Worm (Caenorhabditis elegans): ENCODE results near the gene cyp-13A2.

The cyp-13A2 gene

DNA sequence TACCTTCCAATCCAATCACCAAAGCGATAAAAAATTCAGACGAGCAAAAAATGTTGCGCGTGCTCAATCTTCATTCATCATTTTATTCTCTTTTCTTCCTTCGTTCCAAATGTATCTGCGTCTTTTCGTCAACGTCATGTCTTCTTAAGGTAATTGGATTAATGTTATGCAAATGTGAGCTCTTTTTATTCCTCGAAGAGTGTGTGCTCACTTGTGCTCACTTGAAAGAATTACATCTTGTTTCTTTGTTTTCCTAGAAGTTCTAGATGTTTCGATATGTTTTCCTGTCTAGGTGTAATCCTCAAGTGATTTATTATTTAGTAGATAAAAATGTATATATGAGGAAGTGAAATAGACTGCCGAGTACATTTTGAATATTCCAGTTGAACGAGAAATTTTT is 32.0 kb downstream of the cyp-13A2 start:
- TF ChIP-seq ceh-40 (GFP tag; IDR thresholded peaks at IDR 0.05): no peak
- TF ChIP-seq K12H6.12 (tag; optimal IDR thresholded peaks at IDR 0.05): no peak
- TF ChIP-seq bed-2 (GFP tag; IDR thresholded peaks at IDR 0.05): no peak
- no peak for TF ChIP-seq F23B12.7 (tag; optimal IDR thresholded peaks at IDR 0.05; ENCODE audit: insufficient read depth)
- TF ChIP-seq Y95B8A.8 (GFP tag; IDR thresholded peaks at IDR 0.05): no peak
- TF ChIP-seq Y53G8AR.9 (GFP tag; conservative IDR thresholded peaks at IDR 0.05): no peak
- no peak for TF ChIP-seq T07F8.4 (tag; optimal IDR thresholded peaks at IDR 0.05)
- no peak for TF ChIP-seq attf-5 (GFP tag; optimal IDR thresholded peaks at IDR 0.05)
- TF ChIP-seq nfyb-1 (GFP tag; IDR thresholded peaks at IDR 0.05): no peak
- TF ChIP-seq B0035.1 (tag; optimal IDR thresholded peaks at IDR 0.05): no peak
- TF ChIP-seq madf-3 (GFP tag; IDR thresholded peaks at IDR 0.05): no peak
- no peak for TF ChIP-seq ztf-18 (tag; optimal IDR thresholded peaks at IDR 0.05)
- TF ChIP-seq lin-54 (GFP tag; optimal IDR thresholded peaks at IDR 0.05): no peak

ce11 chrII:9753730-9754129 is 33.7 kb downstream of the cyp-13A2 start, which contains the start of gene ZK1321.1:
ZK1321.1 (plus strand) TSS chrII:9754030.
- TF ChIP-seq atf-7 (tag; optimal IDR thresholded peaks at IDR 0.05): no peak
- no peak for TF ChIP-seq ceh-100 (GFP tag; IDR thresholded peaks at IDR 0.05)
- TF ChIP-seq sptf-2 (GFP tag; optimal IDR thresholded peaks at IDR 0.05): no peak
- no peak for TF ChIP-seq die-1 (tag; optimal IDR thresholded peaks at IDR 0.05)
- no peak for TF ChIP-seq egl-18 (GFP tag; IDR thresholded peaks at IDR 0.05)
- no peak for TF ChIP-seq lin-40 (tag; optimal IDR thresholded peaks at IDR 0.05)
- no peak for TF ChIP-seq sea-2 (GFP tag; IDR thresholded peaks at IDR 0.05)
- no peak for TF ChIP-seq nfya-1 (tag; optimal IDR thresholded peaks at IDR 0.05; ENCODE audit: borderline replicate concordance, insufficient read depth)
- TF ChIP-seq nhr-27 (tag; optimal IDR thresholded peaks at IDR 0.05): no peak
- TF ChIP-seq ama-1 (optimal IDR thresholded peaks at IDR 0.05): no peak
- TF ChIP-seq ama-1 (GFP tag; optimal IDR thresholded peaks at IDR 0.05): no peak

DNA sequence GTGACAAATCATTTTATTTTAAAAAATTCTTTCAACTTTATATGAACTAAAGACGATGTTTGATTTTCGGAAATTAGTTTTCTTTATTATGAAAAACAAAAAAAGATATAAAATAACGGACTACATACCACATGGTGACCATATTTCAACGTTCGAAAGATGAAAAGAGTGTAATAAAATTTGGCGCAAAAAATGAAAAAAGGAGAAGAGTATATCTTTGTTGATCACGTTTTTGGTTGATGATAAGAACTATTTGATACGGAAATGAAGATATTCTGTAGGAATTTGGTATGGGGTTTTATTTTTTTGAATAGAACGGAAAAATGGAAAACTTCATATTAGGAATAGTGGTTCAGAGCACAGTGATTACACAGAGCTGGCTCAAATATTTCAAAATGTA is 34.4 kb downstream of the cyp-13A2 start, which contains the start of gene Y53C12B.7:
Gene Y53C12B.7, minus strand, starts transcription at position 163 of the 400 bp plus-strand sequence.
- no peak for TF ChIP-seq zfh-2 (GFP tag; conservative IDR thresholded peaks at IDR 0.05)
- no peak for TF ChIP-seq lin-35 (GFP tag; optimal IDR thresholded peaks at IDR 0.05)
- no peak for TF ChIP-seq bed-1 (GFP tag; IDR thresholded peaks at IDR 0.05)
- TF ChIP-seq unc-130 (GFP tag; optimal IDR thresholded peaks at IDR 0.05): no peak
- TF ChIP-seq hmg-1.2 (GFP tag; IDR thresholded peaks at IDR 0.05): no peak
- no peak for TF ChIP-seq dox-1 (GFP tag; IDR thresholded peaks at IDR 0.05)
- TF ChIP-seq let-607 (tag; optimal IDR thresholded peaks at IDR 0.05): no peak
- no peak for TF ChIP-seq tlf-1 (GFP tag; optimal IDR thresholded peaks at IDR 0.05)
- no peak for TF ChIP-seq ets-4 (GFP tag; optimal IDR thresholded peaks at IDR 0.05)
- TF ChIP-seq pbrm-1 (GFP tag; IDR thresholded peaks at IDR 0.05): no peak
- no peak for TF ChIP-seq lin-54 (GFP tag; optimal IDR thresholded peaks at IDR 0.05)
- TF ChIP-seq hlh-26 (GFP tag; conservative IDR thresholded peaks at IDR 0.05): no peak
- no peak for TF ChIP-seq egl-18 (GFP tag; IDR thresholded peaks at IDR 0.05)
- no peak for TF ChIP-seq lir-1 (GFP tag; conservative IDR thresholded peaks at IDR 0.05)
- no peak for TF ChIP-seq B0019.2 (GFP tag; conservative IDR thresholded peaks at IDR 0.05)

All from whole organism, young adult.